Worm (Caenorhabditis elegans) whole organism, L1 larva: ENCODE data around the gene F49E12.10.

ENCODE experiments used
- C04F5.9 ChIP-seq: sonication (generic microtip); optimal IDR thresholded peaks from 2 replicates; lab custom pipeline; 2016; ENCODE audit warnings: missing genetic modification characterization, missing compliant biosample characterization
- Y116A8C.19 ChIP-seq: sonication (generic microtip); optimal IDR thresholded peaks from 2 replicates; lab custom pipeline; 2016; ENCODE audit warnings: missing compliant biosample characterization, missing genetic modification characterization, borderline replicate concordance
- aha-1 ChIP-seq: fragments of 150-350 bp; optimal IDR thresholded peaks from 2 replicates; lab custom pipeline; 2014; ENCODE audit warnings: missing biosample characterization, missing genetic modification characterization
- blmp-1 ChIP-seq: fragments of 150-350 bp; optimal IDR thresholded peaks from 2 replicates; lab custom pipeline; 2014; ENCODE audit warnings: missing biosample characterization, missing genetic modification characterization
- ceh-8 ChIP-seq: fragments of 200-800 bp; sonication (Bioruptor generic); optimal IDR thresholded peaks from 2 replicates; lab custom pipeline; 2018; ENCODE audit warnings: mild to moderate bottlenecking, missing genetic modification characterization, moderate library complexity, missing compliant biosample characterization
- ceh-88 ChIP-seq: fragments of 200-800 bp; sonication (Bioruptor generic); IDR thresholded peaks from 2 replicates; pipeline ENCODE4 v1.3.6; 2022; ENCODE audit warnings: missing genetic modification characterization, missing compliant biosample characterization
- ceh-90 ChIP-seq: sonication (generic microtip); optimal IDR thresholded peaks from 2 replicates; lab custom pipeline; 2016; ENCODE audit warnings: missing genetic modification characterization, missing compliant biosample characterization
- ces-1 ChIP-seq: fragments of 150-350 bp; optimal IDR thresholded peaks from 2 replicates; lab custom pipeline; 2014; ENCODE audit warnings: missing biosample characterization, missing genetic modification reagents, missing genetic modification characterization
- dpl-1 ChIP-seq, 3 experiments: fragments of 150-350 bp in 2 of 3; sonication (generic microtip) in 1 of 3; optimal IDR thresholded peaks; 2 replicates each; lab custom pipeline; 2014 to 2017; ENCODE audit warnings: missing biosample characterization in 3 of 3, missing genetic modification characterization in 3 of 3, missing genetic modification reagents in 3 of 3
- dsc-1 ChIP-seq: sonication (generic microtip); optimal IDR thresholded peaks from 2 replicates; lab custom pipeline; 2016; ENCODE audit warnings: mild to moderate bottlenecking, missing genetic modification characterization, missing compliant biosample characterization
- efl-3 ChIP-seq: fragments of 200-800 bp; sonication (Bioruptor generic); optimal IDR thresholded peaks from 2 replicates; lab custom pipeline; 2018; ENCODE audit warnings: mild to moderate bottlenecking, missing genetic modification characterization, missing compliant biosample characterization
- egl-27 ChIP-seq, 2 experiments: fragments of 150-350 bp in 1 of 2; sonication (generic microtip); optimal IDR thresholded peaks; 3 replicates each; lab custom pipeline; 2017 to 2018; ENCODE audit warnings: missing biosample characterization in 2 of 2, missing genetic modification characterization in 2 of 2, missing genetic modification reagents in 2 of 2
- elt-2 ChIP-seq: sonication (generic microtip); optimal IDR thresholded peaks from 2 replicates; lab custom pipeline; 2016; ENCODE audit warnings: missing genetic modification characterization, mild to moderate bottlenecking, inconsistent platforms, missing compliant biosample characterization, missing genetic modification reagents
- elt-3 ChIP-seq, 6 experiments: fragments of 150-350 bp in 1 of 6; sonication (generic microtip); optimal IDR thresholded peaks; 2 replicates each; lab custom pipeline; 2017 to 2018; ENCODE audit warnings: missing biosample characterization in 6 of 6, missing genetic modification characterization in 6 of 6, inconsistent platforms in 1 of 6
- fkh-8 ChIP-seq: sonication (generic microtip); optimal IDR thresholded peaks from 2 replicates; lab custom pipeline; 2016; ENCODE audit warnings: mild to moderate bottlenecking, missing genetic modification characterization, missing compliant biosample characterization
- irx-1 ChIP-seq: sonication (generic microtip); optimal IDR thresholded peaks from 2 replicates; lab custom pipeline; 2016; ENCODE audit warnings: missing genetic modification characterization, missing compliant biosample characterization
- isw-1 ChIP-seq: fragments of 200-800 bp; sonication (Bioruptor generic); IDR thresholded peaks from 2 replicates; pipeline ENCODE4 v1.3.6; 2022; ENCODE audit warnings: missing genetic modification characterization, missing compliant biosample characterization
- lin-14 ChIP-seq: fragments of 200-800 bp; sonication (Bioruptor generic); optimal IDR thresholded peaks from 2 replicates; lab custom pipeline; 2018; ENCODE audit warnings: mild to moderate bottlenecking, missing genetic modification characterization, moderate library complexity, missing compliant biosample characterization
- lin-35 ChIP-seq, 2 experiments: fragments of 150-350 bp; optimal IDR thresholded peaks; 2 replicates each; lab custom pipeline; 2014; ENCODE audit warnings: missing biosample characterization in 2 of 2, missing genetic modification characterization in 2 of 2, missing genetic modification reagents in 2 of 2
- lsy-2 ChIP-seq, 2 experiments: fragments of 150-350 bp; optimal IDR thresholded peaks; 2 replicates each; lab custom pipeline; 2014; ENCODE audit warnings: missing biosample characterization in 2 of 2, missing genetic modification characterization in 2 of 2
- nhr-11 ChIP-seq: fragments of 150-350 bp; optimal IDR thresholded peaks from 2 replicates; lab custom pipeline; 2014; ENCODE audit warnings: missing biosample characterization, missing genetic modification characterization
- nhr-12 ChIP-seq: sonication (generic microtip); optimal IDR thresholded peaks from 2 replicates; lab custom pipeline; 2017; ENCODE audit warnings: missing biosample characterization, missing genetic modification characterization
- nhr-19 ChIP-seq: fragments of 200-800 bp; sonication (Bioruptor generic); conservative IDR thresholded peaks from 2 replicates; pipeline ENCODE4 v1.3.6; 2022; ENCODE audit warnings: missing genetic modification characterization, missing compliant biosample characterization
- nhr-237 ChIP-seq: fragments of 150-350 bp; optimal IDR thresholded peaks from 2 replicates; lab custom pipeline; 2014; ENCODE audit warnings: missing biosample characterization, missing genetic modification characterization
- nhr-28 ChIP-seq: fragments of 150-350 bp; optimal IDR thresholded peaks from 2 replicates; lab custom pipeline; 2014; ENCODE audit warnings: missing biosample characterization, missing genetic modification characterization
- nhr-47 ChIP-seq: sonication (generic microtip); optimal IDR thresholded peaks from 2 replicates; lab custom pipeline; 2016; ENCODE audit warnings: mild to moderate bottlenecking, missing genetic modification characterization, moderate library complexity, missing compliant biosample characterization
- nhr-71 ChIP-seq: sonication (generic microtip); optimal IDR thresholded peaks from 2 replicates; lab custom pipeline; 2016; ENCODE audit warnings: mild to moderate bottlenecking, missing genetic modification characterization, moderate library complexity, missing compliant biosample characterization
- nhr-76 ChIP-seq: sonication (generic microtip); optimal IDR thresholded peaks from 2 replicates; lab custom pipeline; 2017; ENCODE audit warnings: missing biosample characterization, missing genetic modification characterization
- nhr-77 ChIP-seq: fragments of 150-350 bp; optimal IDR thresholded peaks from 2 replicates; lab custom pipeline; 2014; ENCODE audit warnings: missing biosample characterization, missing genetic modification characterization
- nhr-85 ChIP-seq: sonication (generic microtip); peaks from one replicate; lab custom pipeline; 2016; ENCODE audit warnings: missing genetic modification characterization, inconsistent platforms, missing compliant biosample characterization
- pag-3 ChIP-seq: sonication (generic microtip); optimal IDR thresholded peaks from 2 replicates; lab custom pipeline; 2017; ENCODE audit warnings: missing genetic modification characterization, mild to moderate bottlenecking, missing compliant biosample characterization, antibody characterized with exemption, borderline replicate concordance; ENCODE audit not compliant: insufficient read depth
- rnt-1 ChIP-seq: sonication (generic microtip); optimal IDR thresholded peaks from 2 replicates; lab custom pipeline; 2016; ENCODE audit warnings: mild to moderate bottlenecking, missing genetic modification characterization, moderate library complexity, missing compliant biosample characterization
- snpc-4 ChIP-seq: fragments of 150-350 bp; optimal IDR thresholded peaks from 2 replicates; lab custom pipeline; 2014; ENCODE audit warnings: missing biosample characterization, missing genetic modification characterization
- snu-23 ChIP-seq: sonication (generic microtip); optimal IDR thresholded peaks from 2 replicates; lab custom pipeline; 2016; ENCODE audit warnings: missing genetic modification characterization, missing compliant biosample characterization
- sox-4 ChIP-seq: sonication (generic microtip); optimal IDR thresholded peaks from 2 replicates; lab custom pipeline; 2016; ENCODE audit warnings: missing genetic modification characterization, missing compliant biosample characterization
- sup-37 ChIP-seq: fragments of 200-800 bp; sonication (Bioruptor generic); optimal IDR thresholded peaks from 2 replicates; lab custom pipeline; 2018; ENCODE audit warnings: mild to moderate bottlenecking, missing genetic modification characterization, missing compliant biosample characterization
- tbx-2 ChIP-seq: sonication (generic microtip); optimal IDR thresholded peaks from 2 replicates; lab custom pipeline; 2016; ENCODE audit warnings: missing genetic modification characterization, missing compliant biosample characterization
- xbp-1 ChIP-seq: sonication (generic microtip); optimal IDR thresholded peaks from 2 replicates; lab custom pipeline; 2016; ENCODE audit warnings: missing genetic modification characterization, missing compliant biosample characterization
- zag-1 ChIP-seq: fragments of 150-350 bp; optimal IDR thresholded peaks from 2 replicates; lab custom pipeline; 2014; ENCODE audit warnings: missing biosample characterization, missing genetic modification characterization
- zip-4 ChIP-seq: fragments of 200-800 bp; sonication (Bioruptor generic); optimal IDR thresholded peaks from 2 replicates; lab custom pipeline; 2018; ENCODE audit warnings: mild to moderate bottlenecking, missing genetic modification characterization, moderate library complexity, missing compliant biosample characterization

F49E12.10 gene

ce11 chrII:8411002-8411401, 20.2 kb downstream of the F49E12.10 start:
- TF ChIP-seq efl-3 (GFP tag; lab: Kevin White, UChicago) (no peak), blmp-1 (tag; lab: Kevin White, UChicago) (peak; percentile 92), nhr-28 (tag; lab: Kevin White, UChicago) (no peak)
- TF ChIP-seq, all 84 proteins: peak for 1

ce11 chrII:8412061-8412721, 21.3 kb downstream of the F49E12.10 start, which contains the start of gene efl-3:
efl-3 (plus strand) TSS chrII:8412671.
- peak; percentile 50 for TF ChIP-seq lin-14 (GFP tag; lab: Kevin White, UChicago)
- TF ChIP-seq nhr-12 = no peak
- peak; percentile 70 for TF ChIP-seq nhr-85
- no peak for TF ChIP-seq irx-1 (tag; lab: Kevin White, UChicago)
- no peak for TF ChIP-seq xbp-1 (tag; lab: Kevin White, UChicago)
- no peak for TF ChIP-seq nhr-19 (GFP tag; lab: Robert Waterston, UW)
- no peak for TF ChIP-seq zag-1 (tag; lab: Kevin White, UChicago)
- peak; percentile 14 for TF ChIP-seq blmp-1 (tag; lab: Kevin White, UChicago)
- no peak for TF ChIP-seq elt-3 (tag; optimal IDR thresholded peaks at IDR 0.05; lab: Kevin White, UChicago)
- TF ChIP-seq nhr-71 (tag; lab: Kevin White, UChicago) = no peak
- no peak for TF ChIP-seq Y116A8C.19 (tag; lab: Kevin White, UChicago)
- no peak for TF ChIP-seq ceh-8 (GFP tag; lab: Kevin White, UChicago)
- TF ChIP-seq nhr-28 (tag; lab: Kevin White, UChicago) = no peak
- no peak for TF ChIP-seq nhr-237 (tag; lab: Kevin White, UChicago)
- no peak for TF ChIP-seq ceh-90 (tag; lab: Kevin White, UChicago)
- no peak for TF ChIP-seq C04F5.9 (tag; lab: Kevin White, UChicago)
- TF ChIP-seq aha-1 = no peak
- no peak for TF ChIP-seq ces-1 (GFP tag; lab: Kevin White, UChicago)
- TF ChIP-seq snpc-4 (tag; lab: Kevin White, UChicago) = no peak
- no peak for TF ChIP-seq lsy-2 (tag; optimal IDR thresholded peaks at IDR 0.05; lab: Kevin White, UChicago)
- TF ChIP-seq sup-37 (GFP tag; lab: Kevin White, UChicago) = no peak
- TF ChIP-seq dsc-1 (tag; lab: Kevin White, UChicago) = no peak
- TF ChIP-seq zip-4 (GFP tag; lab: Kevin White, UChicago) = no peak
- TF ChIP-seq fkh-8 (tag; lab: Kevin White, UChicago) = no peak
- no peak for TF ChIP-seq nhr-76 (tag; lab: Kevin White, UChicago)
- no peak for TF ChIP-seq egl-27 (tag; optimal IDR thresholded peaks at IDR 0.05; lab: Kevin White, UChicago)
- no peak for TF ChIP-seq isw-1 (GFP tag; lab: Robert Waterston, UW)
- TF ChIP-seq rnt-1 (tag; lab: Kevin White, UChicago) = no peak
- no peak for TF ChIP-seq ceh-88 (GFP tag; lab: Robert Waterston, UW)
- no peak for TF ChIP-seq dpl-1 (GFP tag; optimal IDR thresholded peaks at IDR 0.05; lab: Kevin White, UChicago)
- TF ChIP-seq tbx-2 (tag; lab: Kevin White, UChicago) = no peak
- no peak for TF ChIP-seq pag-3 (tag; lab: Kevin White, UChicago)
- TF ChIP-seq lin-35 (GFP tag; optimal IDR thresholded peaks at IDR 0.05; lab: Kevin White, UChicago) = peak in 1 of 2 experiments; percentile 6
- no peak for TF ChIP-seq nhr-47 (tag; lab: Kevin White, UChicago)
- peak; percentile 33 for TF ChIP-seq elt-2 (tag; lab: Kevin White, UChicago)
- TF ChIP-seq nhr-11 (tag; lab: Kevin White, UChicago) = no peak
- no peak for TF ChIP-seq sox-4 (tag; lab: Kevin White, UChicago)
- no peak for TF ChIP-seq snu-23 (GFP tag; lab: Kevin White, UChicago)
- TF ChIP-seq nhr-77 (tag; lab: Kevin White, UChicago) = no peak
